Fruit fly (Drosophila melanogaster): Measurements from ENCODE around the gene CG8419.

CG8419 gene

DNA sequence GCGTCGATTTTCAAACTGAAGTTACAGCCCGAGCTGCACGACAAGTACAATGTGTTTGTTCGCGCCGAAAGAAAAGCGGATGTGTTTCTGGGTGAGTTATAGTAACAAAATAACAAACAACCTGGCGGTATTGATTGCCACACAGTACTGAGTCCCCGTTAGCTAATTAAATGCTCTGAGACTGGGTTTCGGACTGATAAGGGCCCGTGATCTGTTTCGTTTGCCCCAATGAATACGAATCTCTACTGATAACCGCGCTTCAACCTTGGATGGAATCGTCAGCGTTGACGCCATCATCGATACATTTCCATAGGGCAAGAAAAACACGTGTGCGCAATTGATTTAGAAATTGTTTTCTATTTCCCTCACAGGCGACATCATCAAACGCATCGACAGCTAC lies 48.8 kb upstream of the CG8419 start:
- TF ChIP-seq rgr (GFP tag; optimal IDR thresholded peaks at IDR 0.05) (no peak), Rel (GFP tag; optimal IDR thresholded peaks at IDR 0.05) (no peak), Rel (tag; optimal IDR thresholded peaks at IDR 0.05) (peak; percentile 4)

- TF ChIP-seq usp (GFP tag; optimal IDR thresholded peaks at IDR 0.05), result no peak
- peak; percentile 92 for TF ChIP-seq sv (GFP tag; optimal IDR thresholded peaks at IDR 0.05)
- TF ChIP-seq CrebA (GFP tag; optimal IDR thresholded peaks at IDR 0.05; ENCODE audit: borderline replicate concordance), result no peak
- TF ChIP-seq HLH106 (tag; optimal IDR thresholded peaks at IDR 0.05), result peak; percentile 96
- peak; percentile 71 for TF ChIP-seq Myc (optimal IDR thresholded peaks at IDR 0.05)
- TF ChIP-seq dmrt93B (GFP tag; optimal IDR thresholded peaks at IDR 0.05), result peak; percentile 84
- peak; percentile 94 for TF ChIP-seq CG9705 (GFP tag; optimal IDR thresholded peaks at IDR 0.05)
- peak; percentile 97 for TF ChIP-seq h (GFP tag; optimal IDR thresholded peaks at IDR 0.05)
- peak; percentile 84 for TF ChIP-seq CG32264 (GFP tag; optimal IDR thresholded peaks at IDR 0.05)
- peak; percentile 93 for TF ChIP-seq OdsH (GFP tag; optimal IDR thresholded peaks at IDR 0.05)
- no peak for TF ChIP-seq Vsx2 (GFP tag; optimal IDR thresholded peaks at IDR 0.05; ENCODE audit: partially characterized antibody)
- TF ChIP-seq jim (GFP tag; optimal IDR thresholded peaks at IDR 0.05), result no peak
- no peak for TF ChIP-seq sage (GFP tag; optimal IDR thresholded peaks at IDR 0.05)
- no peak for TF ChIP-seq Rel (GFP tag; optimal IDR thresholded peaks at IDR 0.05)
- peak; percentile 81 for TF ChIP-seq Rel (tag; optimal IDR thresholded peaks at IDR 0.05)
- TF ChIP-seq rgr (GFP tag; optimal IDR thresholded peaks at IDR 0.05), result peak; percentile 96
- no peak for TF ChIP-seq Dfd (GFP tag; optimal IDR thresholded peaks at IDR 0.05)
- peak; percentile 95 for TF ChIP-seq ey (GFP tag; optimal IDR thresholded peaks at IDR 0.05)
- peak; percentile 93 for TF ChIP-seq brk (GFP tag; optimal IDR thresholded peaks at IDR 0.05)
- TF ChIP-seq N (GFP tag; optimal IDR thresholded peaks at IDR 0.05), result no peak
- peak; percentile 97 for TF ChIP-seq Hnf4 (GFP tag; optimal IDR thresholded peaks at IDR 0.05)
- TF ChIP-seq GATAd (GFP tag; optimal IDR thresholded peaks at IDR 0.05), result peak; percentile 83
- TF ChIP-seq psq (GFP tag; optimal IDR thresholded peaks at IDR 0.05), result peak; percentile 86
- TF ChIP-seq Hr78 (GFP tag; optimal IDR thresholded peaks at IDR 0.05), result no peak
- peak; percentile 95 for TF ChIP-seq woc (GFP tag; optimal IDR thresholded peaks at IDR 0.05)
- TF ChIP-seq Jra (GFP tag; optimal IDR thresholded peaks at IDR 0.05), result peak; percentile 96
- TF ChIP-seq fru (GFP tag; optimal IDR thresholded peaks at IDR 0.05), result peak; percentile 95
- TF ChIP-seq tai (GFP tag; optimal IDR thresholded peaks at IDR 0.05), result peak; percentile 97
- TF ChIP-seq pan (optimal IDR thresholded peaks at IDR 0.05), result no peak
- TF ChIP-seq Mio (GFP tag; optimal IDR thresholded peaks at IDR 0.05), result peak; percentile 52
- TF ChIP-seq br (GFP tag; optimal IDR thresholded peaks at IDR 0.05), result peak; percentile 96
- peak; percentile 51 to 97 for TF ChIP-seq foxo (GFP tag; optimal IDR thresholded peaks at IDR 0.05)
- peak; percentile 93 for TF ChIP-seq Hr83 (GFP tag; optimal IDR thresholded peaks at IDR 0.05; ENCODE audit: poor library complexity, severe bottlenecking)
- peak; percentile 91 for TF ChIP-seq dsf (GFP tag; optimal IDR thresholded peaks at IDR 0.05; ENCODE audit: borderline replicate concordance)
- no peak for TF ChIP-seq dl (GFP tag; optimal IDR thresholded peaks at IDR 0.05; ENCODE audit: insufficient read depth in 1 of 2, partially characterized antibody in 2 of 2)
- TF ChIP-seq Abd-B (GFP tag; optimal IDR thresholded peaks at IDR 0.05), result no peak
- TF ChIP-seq Dif (GFP tag; optimal IDR thresholded peaks at IDR 0.05; ENCODE audit: partially characterized antibody), result no peak
- TF ChIP-seq Sp1 (GFP tag; optimal IDR thresholded peaks at IDR 0.05), result peak; percentile 93
- TF ChIP-seq lola (GFP tag; optimal IDR thresholded peaks at IDR 0.05), result no peak
Measured at dm6 chr2L:8159498-8159897, 46.5 kb upstream of the CG8419 start, which contains the start of the genes PAPLA1 and Rbsn-5. TSS of gene PAPLA1 (minus strand) at chr2L:8159638. TSS of gene Rbsn-5 (plus strand) at chr2L:8159832.

- TF ChIP-seq foxo (GFP tag; optimal IDR thresholded peaks at IDR 0.05) (no peak), h (GFP tag; optimal IDR thresholded peaks at IDR 0.05) (no peak), Myc (optimal IDR thresholded peaks at IDR 0.05) (no peak), Hr78 (GFP tag; optimal IDR thresholded peaks at IDR 0.05) (no peak), dsf (GFP tag; optimal IDR thresholded peaks at IDR 0.05; ENCODE audit: borderline replicate concordance) (no peak), Hr83 (GFP tag; optimal IDR thresholded peaks at IDR 0.05; ENCODE audit: poor library complexity, severe bottlenecking) (no peak), jim (GFP tag; optimal IDR thresholded peaks at IDR 0.05) (no peak)
Measured at dm6 chr2L:8161994-8162306, 44.0 kb upstream of the CG8419 start.

Data from whole organism, wandering third instar larva.